Worm (Caenorhabditis elegans): ENCODE measurements around the gene phf-33.
A peak's percentile ranks its signal among the peaks of the same experiment; 100 is the strongest.

phf-33 gene

DNA sequence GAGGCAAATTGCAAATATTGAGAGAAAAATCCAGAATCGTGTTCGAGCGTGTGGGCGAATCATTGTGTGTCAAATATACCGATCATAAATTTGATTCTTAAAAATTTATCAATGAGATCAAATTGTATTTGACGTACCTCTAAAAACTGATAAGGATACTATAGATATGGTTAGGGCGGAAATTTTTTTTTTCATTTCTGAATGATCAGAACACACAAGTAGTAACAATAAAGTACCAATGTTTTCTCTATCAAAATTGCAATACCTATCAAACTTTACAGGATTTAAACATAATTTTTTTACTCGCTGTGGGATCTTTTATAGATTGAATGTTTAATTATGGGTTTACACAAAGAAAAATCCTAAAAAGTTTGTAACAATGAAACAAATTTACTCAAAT is 46.5 kb downstream of the phf-33 start, which contains the start of gene bgnt-1.5:
TSS of gene bgnt-1.5 (minus strand) at position 101 of the 400 bp plus-strand sequence.
- TF ChIP-seq ets-7 (tag; optimal IDR thresholded peaks at IDR 0.05) (no peak), ama-1 (optimal IDR thresholded peaks at IDR 0.05) (no peak), tbx-11 (GFP tag; IDR thresholded peaks at IDR 0.05) (no peak), hmbx-1 (tag; optimal IDR thresholded peaks at IDR 0.05) (no peak), tbx-37 (GFP tag; conservative IDR thresholded peaks at IDR 0.05) (no peak), sea-1 (GFP tag; conservative IDR thresholded peaks at IDR 0.05) (no peak), ceh-36 (tag; optimal IDR thresholded peaks at IDR 0.05) (no peak), F13C5.2 (tag; optimal IDR thresholded peaks at IDR 0.05) (no peak), hmg-4 (GFP tag; optimal IDR thresholded peaks at IDR 0.05) (no peak), tra-4 (tag; optimal IDR thresholded peaks at IDR 0.05) (no peak), scrt-1 (GFP tag; IDR thresholded peaks at IDR 0.05) (no peak), flt-1 (GFP tag; IDR thresholded peaks at IDR 0.05) (no peak), pes-1 (GFP tag; IDR thresholded peaks at IDR 0.05) (no peak), hnd-1 (tag; optimal IDR thresholded peaks at IDR 0.05) (no peak), ceh-13 (GFP tag; optimal IDR thresholded peaks at IDR 0.05) (no peak), B0310.2 (tag; optimal IDR thresholded peaks at IDR 0.05) (no peak), aly-1 (tag; optimal IDR thresholded peaks at IDR 0.05) (no peak)

ce11 chrX:13227778-13228177 is 51.0 kb downstream of the phf-33 start:
- TF ChIP-seq pes-1 (GFP tag; IDR thresholded peaks at IDR 0.05) (no peak), F13C5.2 (tag; optimal IDR thresholded peaks at IDR 0.05) (no peak)

DNA sequence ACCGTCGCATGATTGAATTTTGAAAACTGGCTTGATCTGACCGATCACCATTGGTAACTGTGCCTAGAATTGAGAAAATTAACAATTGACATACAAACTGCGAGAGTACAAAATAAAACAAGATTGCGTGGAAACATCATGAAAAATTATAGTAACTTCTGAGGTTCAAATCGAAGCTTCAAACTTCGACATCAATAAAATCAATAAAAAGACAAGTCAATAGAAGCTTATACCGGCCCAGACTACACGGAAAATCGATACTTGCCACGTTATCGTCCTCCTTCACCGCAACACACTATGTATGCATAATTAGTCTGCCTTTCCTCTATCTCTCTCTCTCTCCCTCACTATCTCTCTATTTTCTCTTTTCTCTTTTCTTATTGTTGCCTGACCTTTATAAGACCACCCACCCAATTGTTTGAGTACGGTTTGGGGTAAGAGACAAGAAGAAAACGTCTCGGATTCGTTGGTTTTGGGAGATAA is 52.1 kb downstream of the phf-33 start, which contains the start of gene skr-21:
TSS of gene skr-21 (minus strand) at position 51 of the 483 bp plus-strand sequence.
- no peak for TF ChIP-seq ets-7 (tag; optimal IDR thresholded peaks at IDR 0.05)
- 0 out of 2 replicates have a peak, but pooled peaks have one; percentile 27 for TF ChIP-seq sea-1 (GFP tag; conservative IDR thresholded peaks at IDR 0.05)
- TF ChIP-seq aly-1 (tag; optimal IDR thresholded peaks at IDR 0.05): peak; percentile 28
- no peak for TF ChIP-seq ceh-13 (GFP tag; optimal IDR thresholded peaks at IDR 0.05)
